Worm (Caenorhabditis elegans) whole organism, L1 larva: ENCODE data around the gene slmp-1.

Experiments used
- alr-1 ChIP-seq: fragments of 200-800 bp; sonication (Bioruptor generic); optimal IDR thresholded peaks from 2 replicates; lab custom pipeline; 2018; ENCODE audit warnings: borderline replicate concordance, mild to moderate bottlenecking, missing genetic modification characterization, missing compliant biosample characterization
- aly-2 ChIP-seq: fragments of 150-350 bp; optimal IDR thresholded peaks from 2 replicates; lab custom pipeline; 2014; ENCODE audit warnings: missing biosample characterization, missing genetic modification characterization
- dpl-1 ChIP-seq, 3 experiments: fragments of 150-350 bp in 2 of 3; sonication (generic microtip) in 1 of 3; optimal IDR thresholded peaks; 2 replicates each; lab custom pipeline; 2014 to 2017; ENCODE audit warnings: missing biosample characterization in 3 of 3, missing genetic modification characterization in 3 of 3, missing genetic modification reagents in 3 of 3
- fkh-10 ChIP-seq: sonication (generic microtip); optimal IDR thresholded peaks from 2 replicates; lab custom pipeline; 2017; ENCODE audit warnings: missing biosample characterization, missing genetic modification reagents, missing genetic modification characterization
- jun-1 ChIP-seq: fragments of 150-350 bp; optimal IDR thresholded peaks from 2 replicates; lab custom pipeline; 2014; ENCODE audit warnings: missing biosample characterization, missing genetic modification reagents, missing genetic modification characterization
- lsy-2 ChIP-seq, 2 experiments: fragments of 150-350 bp; optimal IDR thresholded peaks; 2 replicates each; lab custom pipeline; 2014; ENCODE audit warnings: missing biosample characterization in 2 of 2, missing genetic modification characterization in 2 of 2
- mep-1 ChIP-seq: fragments of 150-350 bp; optimal IDR thresholded peaks from 2 replicates; lab custom pipeline; 2014; ENCODE audit warnings: missing biosample characterization, missing genetic modification characterization
- unc-62 ChIP-seq: fragments of 150-350 bp; optimal IDR thresholded peaks from 2 replicates; lab custom pipeline; 2014; ENCODE audit warnings: missing biosample characterization, missing genetic modification reagents, missing genetic modification characterization
- ztf-11 ChIP-seq, 2 experiments: sonication (generic microtip); optimal IDR thresholded peaks; 2 replicates each; lab custom pipeline; 2016 to 2017; ENCODE audit warnings: missing genetic modification characterization in 2 of 2, missing biosample characterization in 1 of 2, missing compliant biosample characterization in 1 of 2
- ztf-4 ChIP-seq: fragments of 150-350 bp; optimal IDR thresholded peaks from 2 replicates; lab custom pipeline; 2014; ENCODE audit warnings: missing biosample characterization, missing genetic modification characterization

- TF ChIP-seq lsy-2 (tag; optimal IDR thresholded peaks at IDR 0.05; lab: Kevin White, UChicago), result no peak
- no peak for TF ChIP-seq ztf-11 (tag; optimal IDR thresholded peaks at IDR 0.05; lab: Kevin White, UChicago)
- TF ChIP-seq dpl-1 (GFP tag; optimal IDR thresholded peaks at IDR 0.05; lab: Kevin White, UChicago), result no peak
- no peak for TF ChIP-seq unc-62
- no peak for TF ChIP-seq aly-2 (tag; lab: Kevin White, UChicago)
- no peak for TF ChIP-seq alr-1 (tag; lab: Kevin White, UChicago)
- no peak for TF ChIP-seq mep-1 (tag; lab: Kevin White, UChicago)
- no peak for TF ChIP-seq ztf-4
- no peak for TF ChIP-seq fkh-10
- no peak for TF ChIP-seq jun-1 (tag; lab: Kevin White, UChicago)
Observed at ce11 chrIV:3196367-3196766, 17.2 kb upstream of the slmp-1 start.
